Worm (Caenorhabditis elegans): Measurements from ENCODE around the gene Y26G10.6.

DNA sequence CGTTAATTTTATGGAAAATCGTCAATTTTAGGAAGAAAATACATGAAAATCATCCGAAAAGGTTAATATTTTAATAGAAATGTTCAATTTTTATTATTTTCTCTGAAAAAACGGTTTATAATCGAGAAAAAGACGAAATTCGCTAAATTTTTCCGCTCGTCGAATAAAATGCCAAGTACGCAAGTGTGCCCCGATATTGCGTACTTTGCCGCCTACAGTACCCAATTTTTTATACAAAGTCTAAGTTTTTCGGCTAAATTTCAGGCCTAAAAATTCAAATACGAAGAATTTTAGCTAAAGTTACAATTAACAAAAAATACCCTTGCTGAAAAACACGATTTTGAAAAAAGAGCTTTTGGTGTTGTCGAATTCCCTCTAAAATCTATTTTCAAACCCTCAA is 40.9 kb upstream of the Y26G10.6 start:
- TF ChIP-seq dpl-1 (GFP tag; optimal IDR thresholded peaks at IDR 0.05) = no peak
- no peak for TF ChIP-seq egl-27 (tag; optimal IDR thresholded peaks at IDR 0.05)
- TF ChIP-seq pha-4 (GFP tag; IDR thresholded peaks at IDR 0.05) = no peak
- no peak for TF ChIP-seq pha-4 (tag; optimal IDR thresholded peaks at IDR 0.05)
- TF ChIP-seq unc-39 (tag; optimal IDR thresholded peaks at IDR 0.05) = no peak
- TF ChIP-seq nhr-102 (tag; optimal IDR thresholded peaks at IDR 0.05) = no peak
- no peak for TF ChIP-seq spr-1 (tag; optimal IDR thresholded peaks at IDR 0.05)
- TF ChIP-seq lin-13 (GFP tag; optimal IDR thresholded peaks at IDR 0.05) = no peak
- no peak for TF ChIP-seq lin-39 (tag; optimal IDR thresholded peaks at IDR 0.05)
- no peak for TF ChIP-seq fkh-10 (GFP tag; optimal IDR thresholded peaks at IDR 0.05)
- TF ChIP-seq zag-1 (tag; optimal IDR thresholded peaks at IDR 0.05) = no peak
- TF ChIP-seq madf-9 (GFP tag; conservative IDR thresholded peaks at IDR 0.05) = no peak
- no peak for TF ChIP-seq jun-1 (tag; optimal IDR thresholded peaks at IDR 0.05)
- no peak for TF ChIP-seq nhr-77 (tag; optimal IDR thresholded peaks at IDR 0.05)
